Worm (Caenorhabditis elegans): Measurements from ENCODE around the gene Y108G3AL.2.
A peak's percentile ranks its signal among the peaks of the same experiment; 100 is the strongest.

Y108G3AL.2 gene

ce11 chrV:166687-167086 lies at the start of gene Y108G3AL.2:
Gene Y108G3AL.2, plus strand, starts transcription at chrV:166987.
- no peak for TF ChIP-seq C34F6.9 (tag; optimal IDR thresholded peaks at IDR 0.05)
- no peak for TF ChIP-seq blmp-1 (tag; optimal IDR thresholded peaks at IDR 0.05; ENCODE audit: insufficient read depth)
- no peak for TF ChIP-seq alr-1 (tag; optimal IDR thresholded peaks at IDR 0.05)
- no peak for TF ChIP-seq ceh-16 (tag; optimal IDR thresholded peaks at IDR 0.05)
- TF ChIP-seq zag-1 (tag; optimal IDR thresholded peaks at IDR 0.05) = no peak
- TF ChIP-seq egl-27 (tag; optimal IDR thresholded peaks at IDR 0.05) = no peak
- TF ChIP-seq unc-62 (GFP tag; optimal IDR thresholded peaks at IDR 0.05) = no peak
- no peak for TF ChIP-seq ztf-1 (GFP tag; conservative IDR thresholded peaks at IDR 0.05)
- no peak for TF ChIP-seq elt-3 (tag; optimal IDR thresholded peaks at IDR 0.05)
- TF ChIP-seq nhr-21 (tag; optimal IDR thresholded peaks at IDR 0.05) = no peak
- TF ChIP-seq snpc-4 (tag; optimal IDR thresholded peaks at IDR 0.05) = no peak
- TF ChIP-seq ZK546.5 (tag; optimal IDR thresholded peaks at IDR 0.05) = no peak
- no peak for TF ChIP-seq sma-3 (GFP tag; optimal IDR thresholded peaks at IDR 0.05)
- TF ChIP-seq ztf-11 (tag; optimal IDR thresholded peaks at IDR 0.05) = no peak
- TF ChIP-seq nhr-25 (tag; optimal IDR thresholded peaks at IDR 0.05) = no peak
- TF ChIP-seq skn-1 (tag; optimal IDR thresholded peaks at IDR 0.05) = no peak
- TF ChIP-seq nhr-23 (tag; optimal IDR thresholded peaks at IDR 0.05) = no peak
- no peak for TF ChIP-seq nhr-12 (tag; optimal IDR thresholded peaks at IDR 0.05)

- TF ChIP-seq Y55F3AM.14 (GFP tag; optimal IDR thresholded peaks at IDR 0.05) (peak; percentile 17), peb-1 (tag; optimal IDR thresholded peaks at IDR 0.05) (no peak)
Observed at ce11 chrV:117312-117711, 49.5 kb upstream of the Y108G3AL.2 start.

ce11 chrV:122249-122648 lies 44.5 kb upstream of the Y108G3AL.2 start:
- no peak for TF ChIP-seq nhr-77 (tag; optimal IDR thresholded peaks at IDR 0.05)
- no peak for TF ChIP-seq mab-5 (tag; optimal IDR thresholded peaks at IDR 0.05)
- TF ChIP-seq ztf-1 (GFP tag; conservative IDR thresholded peaks at IDR 0.05) = no peak
- no peak for TF ChIP-seq mbf-1 (tag; optimal IDR thresholded peaks at IDR 0.05)
- no peak for TF ChIP-seq crh-2 (tag; optimal IDR thresholded peaks at IDR 0.05)
- TF ChIP-seq fos-1 (tag; optimal IDR thresholded peaks at IDR 0.05) = no peak
- TF ChIP-seq unc-39 (tag; optimal IDR thresholded peaks at IDR 0.05) = no peak
- no peak for TF ChIP-seq elt-1 (tag; optimal IDR thresholded peaks at IDR 0.05)
- no peak for TF ChIP-seq skn-1 (tag; optimal IDR thresholded peaks at IDR 0.05)
- no peak for TF ChIP-seq R02D3.7 (tag; optimal IDR thresholded peaks at IDR 0.05)
- no peak for TF ChIP-seq lin-11 (tag; optimal IDR thresholded peaks at IDR 0.05)
- no peak for TF ChIP-seq sem-4 (tag; optimal IDR thresholded peaks at IDR 0.05)
- no peak for TF ChIP-seq snpc-4 (tag; optimal IDR thresholded peaks at IDR 0.05)
- TF ChIP-seq zag-1 (tag; optimal IDR thresholded peaks at IDR 0.05) = no peak
- TF ChIP-seq peb-1 (tag; optimal IDR thresholded peaks at IDR 0.05) = no peak
- no peak for TF ChIP-seq nhr-237 (tag; optimal IDR thresholded peaks at IDR 0.05)
- no peak for TF ChIP-seq ceh-82 (tag; optimal IDR thresholded peaks at IDR 0.05)
- TF ChIP-seq unc-62 (GFP tag; optimal IDR thresholded peaks at IDR 0.05) = no peak

ce11 chrV:122750-123149 lies 44.0 kb upstream of the Y108G3AL.2 start, which contains the start of gene cgp-1:
Gene cgp-1, minus strand, starts transcription at chrV:122789.
- TF ChIP-seq lsy-2 (tag; optimal IDR thresholded peaks at IDR 0.05) (peak in 1 of 2 experiments; percentile 11), mab-5 (tag; optimal IDR thresholded peaks at IDR 0.05) (no peak), C34F6.9 (tag; optimal IDR thresholded peaks at IDR 0.05) (peak; percentile 20), nhr-12 (tag; optimal IDR thresholded peaks at IDR 0.05) (no peak), fos-1 (tag; optimal IDR thresholded peaks at IDR 0.05) (no peak), ztf-11 (tag; optimal IDR thresholded peaks at IDR 0.05) (no peak), nhr-129 (tag; optimal IDR thresholded peaks at IDR 0.05) (no peak), lin-11 (tag; optimal IDR thresholded peaks at IDR 0.05) (no peak), aly-2 (tag; optimal IDR thresholded peaks at IDR 0.05) (no peak), ztf-1 (GFP tag; conservative IDR thresholded peaks at IDR 0.05) (no peak), nhr-11 (tag; optimal IDR thresholded peaks at IDR 0.05) (no peak), nhr-77 (tag; optimal IDR thresholded peaks at IDR 0.05) (no peak), unc-55 (GFP tag; optimal IDR thresholded peaks at IDR 0.05) (peak; percentile 23), ceh-82 (tag; optimal IDR thresholded peaks at IDR 0.05) (no peak), R02D3.7 (tag; optimal IDR thresholded peaks at IDR 0.05) (peak; percentile 32), sem-4 (tag; optimal IDR thresholded peaks at IDR 0.05) (no peak), nhr-10 (tag; optimal IDR thresholded peaks at IDR 0.05) (no peak), zag-1 (tag; optimal IDR thresholded peaks at IDR 0.05) (no peak), ama-1 (optimal IDR thresholded peaks at IDR 0.05) (peak; percentile 8), dmd-4 (tag; optimal IDR thresholded peaks at IDR 0.05) (no peak), unc-39 (tag; optimal IDR thresholded peaks at IDR 0.05) (no peak)

Measured in whole organism, L2 larva.